Fruit fly (Drosophila melanogaster) whole organism, embryonic: ENCODE results near the gene CG9391.

Source experiments
- Bgb ChIP-seq: fragments of 200-800 bp; sonication (Bioruptor generic); IDR thresholded peaks from 2 replicates; pipeline ENCODE4 v1.3.6; 2022; ENCODE audit warnings: missing biosample characterization, missing genetic modification characterization; ENCODE audit not compliant: partially characterized antibody
- CG11398 ChIP-seq: fragments of 200-800 bp; sonication (Bioruptor generic); optimal IDR thresholded peaks from 2 replicates; lab custom pipeline; 2016; ENCODE audit warnings: missing biosample characterization, missing genetic modification characterization
- CG12659 ChIP-seq: fragments of 200-800 bp; sonication (Bioruptor generic); optimal IDR thresholded peaks from 3 replicates; lab custom pipeline; 2017; ENCODE audit warnings: mild to moderate bottlenecking, missing biosample characterization, missing genetic modification reagents, missing genetic modification characterization
- CG12769 ChIP-seq: fragments of 200-800 bp; sonication (Bioruptor generic); optimal IDR thresholded peaks from 2 replicates; lab custom pipeline; 2019; ENCODE audit warnings: missing biosample characterization, mild to moderate bottlenecking, missing genetic modification characterization, moderate library complexity
- CG1603 ChIP-seq: fragments of 200-800 bp; sonication (Bioruptor generic); optimal IDR thresholded peaks from 2 replicates; lab custom pipeline; 2019; ENCODE audit warnings: missing biosample characterization, mild to moderate bottlenecking, missing genetic modification characterization, moderate library complexity
- CG17802 ChIP-seq: fragments of 200-800 bp; sonication (Bioruptor generic); optimal IDR thresholded peaks from 2 replicates; lab custom pipeline; 2018; ENCODE audit warnings: missing biosample characterization, mild to moderate bottlenecking, missing genetic modification characterization, moderate library complexity
- CG30431 ChIP-seq: fragments of 200-800 bp; sonication (Bioruptor generic); optimal IDR thresholded peaks from 2 replicates; lab custom pipeline; 2017; ENCODE audit warnings: missing biosample characterization, missing genetic modification characterization
- CG3163 ChIP-seq: fragments of 200-800 bp; sonication (Bioruptor generic); optimal IDR thresholded peaks from 3 replicates; lab custom pipeline; 2016; ENCODE audit warnings: missing biosample characterization, missing genetic modification characterization
- CG4617 ChIP-seq: fragments of 200-800 bp; sonication (Bioruptor generic); optimal IDR thresholded peaks from 3 replicates; lab custom pipeline; 2016; ENCODE audit warnings: missing biosample characterization, missing genetic modification characterization, borderline replicate concordance
- CG7271 ChIP-seq: fragments of 200-800 bp; sonication (Bioruptor generic); optimal IDR thresholded peaks from 2 replicates; lab custom pipeline; 2018; ENCODE audit warnings: missing biosample characterization, mild to moderate bottlenecking, missing genetic modification characterization, moderate library complexity
- CG7963 ChIP-seq: fragments of 200-800 bp; sonication (Bioruptor generic); IDR thresholded peaks from 3 replicates; pipeline ENCODE4 v1.3.6; 2022; ENCODE audit warnings: missing biosample characterization, missing genetic modification characterization; ENCODE audit not compliant: partially characterized antibody
- CG7987 ChIP-seq: fragments of 200-800 bp; sonication (Bioruptor generic); optimal IDR thresholded peaks from 2 replicates; lab custom pipeline; 2018; ENCODE audit warnings: missing biosample characterization, mild to moderate bottlenecking, missing genetic modification characterization, moderate library complexity
- Drgx ChIP-seq: fragments of 200-800 bp; sonication (Bioruptor generic); IDR thresholded peaks from 2 replicates; pipeline ENCODE4 v1.3.6; 2022; ENCODE audit warnings: missing biosample characterization, missing genetic modification characterization
- Gsc ChIP-seq: fragments of 200-800 bp; sonication (Bioruptor generic); IDR thresholded peaks from 2 replicates; pipeline ENCODE4 v1.3.6; 2022; ENCODE audit warnings: missing biosample characterization, missing genetic modification characterization
- HmgD ChIP-seq: fragments of 200-800 bp; sonication (Bioruptor generic); optimal IDR thresholded peaks from 3 replicates; lab custom pipeline; 2016; ENCODE audit warnings: missing biosample characterization, missing genetic modification characterization
- HmgZ ChIP-seq: fragments of 200-800 bp; sonication (Bioruptor generic); optimal IDR thresholded peaks from 2 replicates; lab custom pipeline; 2018; ENCODE audit warnings: missing biosample characterization, mild to moderate bottlenecking, missing genetic modification characterization
- Lhr ChIP-seq: fragments of 200-800 bp; sonication (Bioruptor generic); optimal IDR thresholded peaks from 3 replicates; lab custom pipeline; 2017; ENCODE audit warnings: mild to moderate bottlenecking, missing biosample characterization, missing genetic modification reagents, missing genetic modification characterization
- MESR4 ChIP-seq: fragments of 200-800 bp; sonication (Bioruptor generic); optimal IDR thresholded peaks from 2 replicates; lab custom pipeline; 2018; ENCODE audit warnings: missing biosample characterization, mild to moderate bottlenecking, missing genetic modification characterization, moderate library complexity
- Max ChIP-seq: fragments of 200-800 bp; sonication (Bioruptor generic); optimal IDR thresholded peaks from 2 replicates; lab custom pipeline; 2016; ENCODE audit warnings: missing biosample characterization, mild to moderate bottlenecking, missing genetic modification characterization
- Scr ChIP-seq: fragments of 200-800 bp; sonication (Bioruptor generic); IDR thresholded peaks from 2 replicates; pipeline ENCODE4 v1.3.6; 2022; ENCODE audit warnings: missing biosample characterization, missing genetic modification characterization; ENCODE audit not compliant: partially characterized antibody
- Spps ChIP-seq: fragments of 200-800 bp; sonication (Bioruptor generic); optimal IDR thresholded peaks from 2 replicates; lab custom pipeline; 2018; ENCODE audit warnings: missing biosample characterization, mild to moderate bottlenecking, missing genetic modification characterization
- YL-1 ChIP-seq: fragments of 200-800 bp; sonication (Bioruptor generic); optimal IDR thresholded peaks from 3 replicates; lab custom pipeline; 2017; ENCODE audit warnings: missing biosample characterization, mild to moderate bottlenecking, missing genetic modification characterization
- bigmax ChIP-seq: fragments of 200-800 bp; sonication (Bioruptor generic); optimal IDR thresholded peaks from 2 replicates; lab custom pipeline; 2018; ENCODE audit warnings: missing biosample characterization, mild to moderate bottlenecking, missing genetic modification characterization
- chm ChIP-seq: fragments of 200-800 bp; sonication (Bioruptor generic); IDR thresholded peaks from 2 replicates; pipeline ENCODE4 v1.3.6; 2022; ENCODE audit warnings: missing biosample characterization, missing genetic modification characterization
- ewg ChIP-seq: fragments of 200-800 bp; sonication (Bioruptor generic); optimal IDR thresholded peaks from 3 replicates; lab custom pipeline; 2017; ENCODE audit warnings: mild to moderate bottlenecking, missing biosample characterization, missing genetic modification reagents, missing genetic modification characterization
- eyg ChIP-seq: fragments of 200-800 bp; sonication (Bioruptor generic); optimal IDR thresholded peaks from 3 replicates; lab custom pipeline; 2016; ENCODE audit warnings: missing biosample characterization, missing genetic modification characterization
- hb ChIP-seq: fragments of 200-800 bp; sonication (Bioruptor generic); IDR thresholded peaks from 3 replicates; pipeline ENCODE4 v1.3.6; 2022; ENCODE audit warnings: missing biosample characterization, missing genetic modification characterization; ENCODE audit not compliant: partially characterized antibody
- hbn ChIP-seq: fragments of 200-800 bp; sonication (Bioruptor generic); IDR thresholded peaks from 2 replicates; pipeline ENCODE4 v1.3.6; 2022; ENCODE audit warnings: missing biosample characterization, missing genetic modification characterization; ENCODE audit not compliant: partially characterized antibody
- hkb ChIP-seq, 2 experiments: fragments of 200-800 bp in 1 of 2; fragments of >200 bp in 1 of 2; sonication (Bioruptor generic) in 1 of 2; IDR thresholded peaks in 1 of 2; optimal IDR thresholded peaks in 1 of 2; 2 replicates each; pipeline versions ENCODE4 v1.3.6 to Lab custom; 2017 to 2022; ENCODE audit warnings: missing biosample characterization in 1 of 2, missing genetic modification characterization in 1 of 2
- insv ChIP-seq, 2 experiments: fragments of 200-800 bp; sonication (Bioruptor generic); optimal IDR thresholded peaks; 3 replicates each; lab custom pipeline; 2016 to 2018; ENCODE audit warnings: missing biosample characterization in 2 of 2, missing genetic modification characterization in 2 of 2
- jumu ChIP-seq: fragments of 200-800 bp; sonication (Bioruptor generic); optimal IDR thresholded peaks from 3 replicates; lab custom pipeline; 2016; ENCODE audit warnings: missing biosample characterization, missing genetic modification characterization
- kay ChIP-seq: fragments of 200-800 bp; sonication (Bioruptor generic); optimal IDR thresholded peaks from 2 replicates; lab custom pipeline; 2016; ENCODE audit warnings: missing biosample characterization, missing genetic modification characterization
- kni ChIP-seq: fragments of 200-800 bp; sonication (Bioruptor generic); optimal IDR thresholded peaks from 3 replicates; lab custom pipeline; 2017; ENCODE audit warnings: mild to moderate bottlenecking, missing biosample characterization, missing genetic modification reagents, missing genetic modification characterization
- lab ChIP-seq: fragments of 200-800 bp; sonication (Bioruptor generic); optimal IDR thresholded peaks from 3 replicates; lab custom pipeline; 2017; ENCODE audit warnings: missing biosample characterization, missing genetic modification characterization, mild to moderate bottlenecking, moderate library complexity, missing genetic modification reagents
- lilli ChIP-seq: fragments of 200-800 bp; sonication (Bioruptor generic); optimal IDR thresholded peaks from 3 replicates; lab custom pipeline; 2016; ENCODE audit warnings: missing biosample characterization, missing genetic modification characterization
- mirr ChIP-seq: fragments of 200-800 bp; sonication (Bioruptor generic); optimal IDR thresholded peaks from 3 replicates; lab custom pipeline; 2018; ENCODE audit warnings: missing biosample characterization, mild to moderate bottlenecking, missing genetic modification characterization
- nerfin-2 ChIP-seq: fragments of 200-800 bp; sonication (Bioruptor generic); IDR thresholded peaks from 2 replicates; pipeline ENCODE4 v1.3.6; 2022; ENCODE audit warnings: missing biosample characterization, missing genetic modification characterization; ENCODE audit not compliant: partially characterized antibody
- pfk ChIP-seq: fragments of 200-800 bp; sonication (Bioruptor generic); optimal IDR thresholded peaks from 2 replicates; lab custom pipeline; 2018; ENCODE audit warnings: missing biosample characterization, mild to moderate bottlenecking, missing genetic modification characterization, moderate library complexity
- ro ChIP-seq: fragments of 200-800 bp; sonication (Bioruptor generic); IDR thresholded peaks from 2 replicates; pipeline ENCODE4 v1.3.6; 2022; ENCODE audit warnings: missing biosample characterization, missing genetic modification characterization
- row ChIP-seq: fragments of 200-800 bp; sonication (Bioruptor generic); IDR thresholded peaks from 3 replicates; pipeline ENCODE4 v1.3.6; 2022; ENCODE audit warnings: missing biosample characterization, missing genetic modification characterization
- slbo ChIP-seq: fragments of 200-800 bp; sonication (Bioruptor generic); IDR thresholded peaks from 2 replicates; pipeline ENCODE4 v1.3.6; 2022; ENCODE audit warnings: missing biosample characterization, missing genetic modification characterization
- slou ChIP-seq: fragments of 200-800 bp; sonication (Bioruptor generic); optimal IDR thresholded peaks from 3 replicates; lab custom pipeline; 2016; ENCODE audit warnings: missing biosample characterization, missing genetic modification characterization
- ssp ChIP-seq: fragments of 200-800 bp; sonication (Bioruptor generic); IDR thresholded peaks from 2 replicates; pipeline ENCODE4 v1.3.6; 2022; ENCODE audit warnings: missing biosample characterization, missing genetic modification characterization
- tna ChIP-seq: fragments of 200-800 bp; sonication (Bioruptor generic); IDR thresholded peaks from 2 replicates; pipeline ENCODE4 v1.3.6; 2022; ENCODE audit warnings: missing biosample characterization, missing genetic modification characterization; ENCODE audit not compliant: partially characterized antibody
- toy ChIP-seq: fragments of 200-800 bp; sonication (Bioruptor generic); IDR thresholded peaks from 2 replicates; pipeline ENCODE4 v1.3.6; 2022; ENCODE audit warnings: missing biosample characterization, missing genetic modification characterization
- tx ChIP-seq: fragments of 200-800 bp; sonication (Bioruptor generic); optimal IDR thresholded peaks from 2 replicates; lab custom pipeline; 2016; ENCODE audit warnings: missing biosample characterization, missing genetic modification characterization
- unc-4 ChIP-seq: fragments of 200-800 bp; sonication (Bioruptor generic); IDR thresholded peaks from 2 replicates; pipeline ENCODE4 v1.3.6; 2022; ENCODE audit warnings: missing biosample characterization, missing genetic modification characterization; ENCODE audit not compliant: partially characterized antibody
- vvl ChIP-seq: fragments of 200-800 bp; sonication (Bioruptor generic); IDR thresholded peaks from 2 replicates; pipeline ENCODE4 v1.3.6; 2022; ENCODE audit warnings: missing biosample characterization, missing genetic modification characterization

The CG9391 gene

DNA sequence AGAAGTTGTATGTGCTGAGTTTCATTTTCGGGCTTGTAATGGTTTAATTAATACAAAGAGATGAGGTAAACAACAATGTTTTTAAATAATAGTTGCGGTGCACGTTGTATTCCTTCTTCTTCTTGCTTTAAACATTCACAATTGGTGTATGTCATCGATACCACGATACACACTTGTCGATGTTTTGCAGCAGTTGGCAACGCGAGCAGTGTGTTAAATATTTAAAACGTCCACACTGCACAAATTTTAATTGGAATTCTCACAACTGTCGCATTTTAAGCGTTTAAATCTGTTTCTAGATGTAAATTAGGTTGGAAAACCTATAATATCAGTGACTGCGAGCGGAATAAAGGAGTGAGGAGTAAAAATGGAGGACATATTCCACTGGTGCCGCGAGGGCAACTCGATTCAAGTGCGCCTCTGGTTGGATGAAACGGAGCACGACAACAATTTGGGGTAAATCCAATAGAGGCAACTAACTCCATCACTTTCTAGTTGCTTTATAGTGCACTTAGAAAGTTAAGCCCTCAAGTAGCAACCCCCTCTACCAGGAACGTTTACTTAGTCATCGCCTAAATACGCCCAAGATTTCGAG lies 51.3 kb downstream of the CG9391 start, which contains the start of the genes Trmt112 and Ilk (continued):
- TF ChIP-seq hkb (optimal IDR thresholded peaks at IDR 0.05; lab: Kevin White, UChicago) (peak; percentile 53), hkb (GFP tag; IDR thresholded peaks at IDR 0.05; lab: Robert Waterston, UW) (no peak), ro (GFP tag; lab: Robert Waterston, UW) (no peak), hbn (GFP tag; lab: Robert Waterston, UW) (peak; percentile 73), mirr (GFP tag; lab: Kevin White, UChicago) (peak; percentile 10), CG4617 (peak; percentile 99), slou (GFP tag; lab: Kevin White, UChicago) (no peak), CG11398 (GFP tag; lab: Kevin White, UChicago) (no peak), Bgb (GFP tag; lab: Robert Waterston, UW) (peak; percentile 89), vvl (peak; percentile 54; the same call in 1 of the 2 replicates), Scr (GFP tag; lab: Robert Waterston, UW) (peak; percentile 78), CG12659 (GFP tag; lab: Kevin White, UChicago) (peak; percentile 65), Drgx (GFP tag; lab: Robert Waterston, UW) (no peak), CG7987 (GFP tag; lab: Kevin White, UChicago) (peak; percentile 44), tna (peak; percentile 87), pfk (GFP tag; lab: Kevin White, UChicago) (no peak), insv (GFP tag; optimal IDR thresholded peaks at IDR 0.05; lab: Kevin White, UChicago) (peak in 1 of 2 experiments; percentile 77), CG7271 (tag; lab: Kevin White, UChicago) (no peak), CG30431 (GFP tag; lab: Kevin White, UChicago) (no peak), bigmax (GFP tag; lab: Kevin White, UChicago) (no peak), hb (GFP tag; lab: Robert Waterston, UW) (peak; percentile 80), ssp (GFP tag; lab: Robert Waterston, UW) (no peak), chm (no peak), Lhr (GFP tag; lab: Kevin White, UChicago) (peak; percentile 46), ewg (GFP tag; lab: Kevin White, UChicago) (peak; percentile 7), CG12769 (tag; lab: Kevin White, UChicago) (peak; percentile 25), slbo (GFP tag; lab: Robert Waterston, UW) (0 out of 2 replicates have a peak, but pooled peaks have one; percentile 12), kni (GFP tag; lab: Kevin White, UChicago) (no peak), kay (GFP tag; lab: Kevin White, UChicago) (peak; percentile 44), jumu (GFP tag; lab: Kevin White, UChicago) (no peak), CG3163 (GFP tag; lab: Kevin White, UChicago) (peak; percentile 14), Max (GFP tag; lab: Kevin White, UChicago) (peak; percentile 70), CG7963 (GFP tag; lab: Robert Waterston, UW) (peak; percentile 80), CG17802 (tag; lab: Kevin White, UChicago) (peak; percentile 41), HmgZ (peak; percentile 82), tx (peak; percentile 88), toy (GFP tag; lab: Robert Waterston, UW) (no peak), YL-1 (peak; percentile 91), nerfin-2 (peak; percentile 67), Gsc (GFP tag; lab: Robert Waterston, UW) (no peak), CG1603 (peak; percentile 85), eyg (GFP tag; lab: Kevin White, UChicago) (no peak), lab (GFP tag; lab: Kevin White, UChicago) (no peak), unc-4 (GFP tag; lab: Robert Waterston, UW) (peak; percentile 78), Spps (tag; lab: Kevin White, UChicago) (no peak), lilli (GFP tag; lab: Kevin White, UChicago) (peak; percentile 7), row (GFP tag; lab: Robert Waterston, UW) (peak; percentile 38; the same call in 1 of the 3 replicates), MESR4 (GFP tag; lab: Kevin White, UChicago) (peak; percentile 94), HmgD (GFP tag; lab: Kevin White, UChicago) (peak; percentile 10)
